Worm (Caenorhabditis elegans) whole organism, L3 larva: ENCODE data around the gene Y116A8C.9.
"Not testable (repeated sequence)": the region's sequence is repeated elsewhere in the genome, so short reads cannot be mapped to it uniquely, and the experiment has no call there.

Source experiments
- aly-2 ChIP-seq: fragments of 150-350 bp; optimal IDR thresholded peaks from 2 replicates; lab custom pipeline; 2014; ENCODE audit warnings: missing biosample characterization, missing genetic modification characterization
- ceh-28 ChIP-seq: fragments of 150-350 bp; optimal IDR thresholded peaks from 2 replicates; lab custom pipeline; 2014; ENCODE audit warnings: missing biosample characterization, missing genetic modification reagents, missing genetic modification characterization
- ceh-9 ChIP-seq: sonication (generic microtip); optimal IDR thresholded peaks from 2 replicates; lab custom pipeline; 2018; ENCODE audit warnings: missing biosample characterization, missing genetic modification characterization
- egl-5 ChIP-seq: fragments of 150-350 bp; optimal IDR thresholded peaks from 2 replicates; lab custom pipeline; 2017; ENCODE audit warnings: missing biosample characterization, missing genetic modification reagents, missing genetic modification characterization, inconsistent platforms
- elt-1 ChIP-seq: fragments of 150-350 bp; optimal IDR thresholded peaks from 2 replicates; lab custom pipeline; 2014; ENCODE audit warnings: missing biosample characterization, missing genetic modification characterization
- elt-2 ChIP-seq: sonication (generic microtip); optimal IDR thresholded peaks from 2 replicates; lab custom pipeline; 2016; ENCODE audit warnings: missing genetic modification reagents, mild to moderate bottlenecking, missing genetic modification characterization, missing compliant biosample characterization
- eor-1 ChIP-seq, 2 experiments: fragments of 150-350 bp; optimal IDR thresholded peaks; 2 replicates each; lab custom pipeline; 2014 to 2018; ENCODE audit warnings: missing biosample characterization in 2 of 2, missing genetic modification characterization in 2 of 2
- fkh-10 ChIP-seq: sonication (generic microtip); optimal IDR thresholded peaks from 2 replicates; lab custom pipeline; 2017; ENCODE audit warnings: missing biosample characterization, missing genetic modification reagents, missing genetic modification characterization
- fos-1 ChIP-seq: fragments of 150-350 bp; optimal IDR thresholded peaks from 2 replicates; lab custom pipeline; 2014; ENCODE audit warnings: missing biosample characterization, missing genetic modification characterization
- hmg-11 ChIP-seq: sonication (generic microtip); optimal IDR thresholded peaks from 2 replicates; lab custom pipeline; 2016; ENCODE audit warnings: missing genetic modification characterization, missing compliant biosample characterization
- lsy-12 ChIP-seq: sonication (generic microtip); optimal IDR thresholded peaks from 2 replicates; lab custom pipeline; 2016; ENCODE audit warnings: mild to moderate bottlenecking, missing genetic modification characterization, missing compliant biosample characterization
- mml-1 ChIP-seq: fragments of 150-350 bp; sonication (generic microtip); optimal IDR thresholded peaks from 3 replicates; lab custom pipeline; 2014; ENCODE audit warnings: missing biosample characterization, missing genetic modification characterization
- nhr-12 ChIP-seq: fragments of 150-350 bp; optimal IDR thresholded peaks from 2 replicates; lab custom pipeline; 2014; ENCODE audit warnings: missing biosample characterization, missing genetic modification characterization
- nhr-25 ChIP-seq: sonication (generic microtip); optimal IDR thresholded peaks from 2 replicates; lab custom pipeline; 2017; ENCODE audit warnings: missing biosample characterization, missing genetic modification characterization
- nhr-43 ChIP-seq: sonication (generic microtip); optimal IDR thresholded peaks from 2 replicates; lab custom pipeline; 2016; ENCODE audit warnings: mild to moderate bottlenecking, missing genetic modification characterization, missing compliant biosample characterization; ENCODE audit not compliant: poor library complexity, severe bottlenecking
- nhr-76 ChIP-seq: fragments of 150-350 bp; sonication (generic microtip); optimal IDR thresholded peaks from 5 replicates; lab custom pipeline; 2014; ENCODE audit warnings: missing biosample characterization, missing genetic modification characterization
- nhr-77 ChIP-seq: fragments of 150-350 bp; optimal IDR thresholded peaks from 2 replicates; lab custom pipeline; 2014; ENCODE audit warnings: missing biosample characterization, missing genetic modification characterization
- pqm-1 ChIP-seq: fragments of 150-350 bp; optimal IDR thresholded peaks from 2 replicates; lab custom pipeline; 2017; ENCODE audit warnings: missing biosample characterization, missing genetic modification characterization, inconsistent platforms
- sea-2 ChIP-seq: fragments of 150-350 bp; sonication (generic microtip); optimal IDR thresholded peaks from 4 replicates; lab custom pipeline; 2014; ENCODE audit warnings: missing biosample characterization, missing genetic modification reagents, missing genetic modification characterization
- snpc-4 ChIP-seq: fragments of 150-350 bp; optimal IDR thresholded peaks from 2 replicates; lab custom pipeline; 2014; ENCODE audit warnings: missing biosample characterization, missing genetic modification characterization
- unc-39 ChIP-seq: sonication (generic microtip); optimal IDR thresholded peaks from 4 replicates; lab custom pipeline; 2017; ENCODE audit warnings: missing biosample characterization, missing genetic modification characterization
- unc-62 ChIP-seq: fragments of 150-350 bp; sonication (generic microtip); optimal IDR thresholded peaks from 4 replicates; lab custom pipeline; 2014; ENCODE audit warnings: missing biosample characterization, missing genetic modification reagents, missing genetic modification characterization
- zag-1 ChIP-seq: fragments of 150-350 bp; optimal IDR thresholded peaks from 2 replicates; lab custom pipeline; 2014; ENCODE audit warnings: missing biosample characterization, missing genetic modification characterization

The Y116A8C.9 gene

ce11 chrIV:16915751-16916150, 30.8 kb downstream of the Y116A8C.9 start, which contains the start of gene Y116A8C.3:
Y116A8C.3 (plus strand) TSS chrIV:16916051.
- no peak for TF ChIP-seq snpc-4 (tag; lab: Kevin White, UChicago)
- TF ChIP-seq lsy-12 (tag; lab: Kevin White, UChicago) = no peak
- no peak for TF ChIP-seq eor-1 (tag; optimal IDR thresholded peaks at IDR 0.05; lab: Kevin White, UChicago)
- no peak for TF ChIP-seq fos-1
- TF ChIP-seq mml-1 (tag; lab: Kevin White, UChicago) = no peak
- no peak for TF ChIP-seq nhr-77 (tag; lab: Kevin White, UChicago)
- no peak for TF ChIP-seq sea-2 (GFP tag; lab: Kevin White, UChicago)
- TF ChIP-seq nhr-76 (tag; lab: Kevin White, UChicago) = no peak
- no peak for TF ChIP-seq elt-1 (tag; lab: Kevin White, UChicago)
- TF ChIP-seq nhr-12 (tag; lab: Kevin White, UChicago) = no peak
- no peak for TF ChIP-seq ceh-9 (tag; lab: Kevin White, UChicago)
- TF ChIP-seq ceh-28 (tag; lab: Kevin White, UChicago) = no peak
- TF ChIP-seq elt-2 = no peak
- no peak for TF ChIP-seq aly-2 (tag; lab: Kevin White, UChicago)
- no peak for TF ChIP-seq fkh-10
- no peak for TF ChIP-seq pqm-1 (tag; lab: Kevin White, UChicago)
- TF ChIP-seq unc-62 (GFP tag; lab: Kevin White, UChicago) = no peak

- no peak for TF ChIP-seq egl-5 (tag; lab: Kevin White, UChicago)
- TF ChIP-seq fos-1 = no peak
- no peak for TF ChIP-seq zag-1 (tag; lab: Kevin White, UChicago)
- TF ChIP-seq lsy-12 (tag; lab: Kevin White, UChicago) = no peak
- no peak for TF ChIP-seq nhr-43 (tag; lab: Kevin White, UChicago)
- no peak for TF ChIP-seq nhr-25 (tag; lab: Kevin White, UChicago)
Measured at ce11 chrIV:16898205-16898604, 48.4 kb downstream of the Y116A8C.9 start.

ce11 chrIV:16895288-16895687, 51.3 kb downstream of the Y116A8C.9 start, which contains the start of gene T06A10.2:
T06A10.2 (plus strand) TSS chrIV:16895588.
- not testable (repeated sequence) for TF ChIP-seq snpc-4 (tag; lab: Kevin White, UChicago); unc-39 (tag; lab: Kevin White, UChicago); hmg-11
